Worm (Caenorhabditis elegans) whole organism, L1 larva: ENCODE results near the gene C46E10.8.

Source experiments
- C16A3.4 ChIP-seq: fragments of 150-350 bp; optimal IDR thresholded peaks from 2 replicates; lab custom pipeline; 2014; ENCODE audit warnings: missing biosample characterization, missing genetic modification characterization
- aly-2 ChIP-seq: fragments of 150-350 bp; optimal IDR thresholded peaks from 2 replicates; lab custom pipeline; 2014; ENCODE audit warnings: missing biosample characterization, missing genetic modification characterization
- ceh-8 ChIP-seq: fragments of 200-800 bp; sonication (Bioruptor generic); optimal IDR thresholded peaks from 2 replicates; lab custom pipeline; 2018; ENCODE audit warnings: mild to moderate bottlenecking, missing genetic modification characterization, moderate library complexity, missing compliant biosample characterization
- ceh-82 ChIP-seq, 3 experiments: fragments of 150-350 bp in 1 of 3; sonication (generic microtip) in 2 of 3; optimal IDR thresholded peaks; 2 replicates each; lab custom pipeline; 2014 to 2017; ENCODE audit warnings: missing biosample characterization in 3 of 3, missing genetic modification characterization in 3 of 3
- egl-27 ChIP-seq, 2 experiments: fragments of 150-350 bp in 1 of 2; sonication (generic microtip); optimal IDR thresholded peaks; 3 replicates each; lab custom pipeline; 2017 to 2018; ENCODE audit warnings: missing biosample characterization in 2 of 2, missing genetic modification characterization in 2 of 2, missing genetic modification reagents in 2 of 2
- grh-1 ChIP-seq: fragments of 200-800 bp; sonication (Bioruptor generic); IDR thresholded peaks from 2 replicates; pipeline ENCODE4 v1.3.6; 2022; ENCODE audit warnings: missing genetic modification reagents, missing genetic modification characterization, missing compliant biosample characterization
- lin-35 ChIP-seq, 2 experiments: fragments of 150-350 bp; optimal IDR thresholded peaks; 2 replicates each; lab custom pipeline; 2014; ENCODE audit warnings: missing biosample characterization in 2 of 2, missing genetic modification characterization in 2 of 2, missing genetic modification reagents in 2 of 2
- mab-9 ChIP-seq: fragments of 200-800 bp; sonication (Bioruptor generic); IDR thresholded peaks from 2 replicates; pipeline ENCODE4 v1.3.6; 2022; ENCODE audit warnings: missing genetic modification reagents, missing genetic modification characterization, missing compliant biosample characterization
- mef-2 ChIP-seq: fragments of 150-350 bp; optimal IDR thresholded peaks from 2 replicates; lab custom pipeline; 2014; ENCODE audit warnings: missing biosample characterization, missing genetic modification characterization
- nhr-77 ChIP-seq: fragments of 150-350 bp; optimal IDR thresholded peaks from 2 replicates; lab custom pipeline; 2014; ENCODE audit warnings: missing biosample characterization, missing genetic modification characterization

DNA sequence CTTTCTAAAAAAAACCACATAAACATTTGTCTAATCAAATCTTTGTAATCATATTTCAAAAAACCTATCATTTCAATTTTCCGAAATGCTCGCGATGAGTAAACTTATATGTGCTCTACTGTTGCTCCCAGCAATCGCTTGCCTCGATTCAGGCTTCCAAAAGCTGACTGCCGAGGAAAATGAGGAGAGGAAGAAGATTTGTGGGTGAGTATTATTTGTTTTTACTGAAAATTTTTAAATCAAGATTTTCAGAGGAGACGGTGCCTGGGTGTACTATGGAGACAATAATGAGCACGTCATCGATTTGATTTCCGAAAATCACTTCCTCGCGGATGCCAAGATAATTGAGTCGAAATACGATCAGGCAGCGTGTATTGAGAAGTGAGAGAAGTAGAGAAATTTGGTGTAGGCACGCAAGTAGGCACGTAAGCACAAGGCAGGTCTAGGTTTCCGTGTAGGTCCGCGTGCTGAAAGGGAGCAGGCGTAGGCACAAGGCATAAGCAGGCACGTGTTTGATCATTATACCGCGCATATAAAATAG lies 3.7 kb downstream of the C46E10.8 start, which contains the start of gene C46E10.1:
- no peak for TF ChIP-seq mab-9
- TF ChIP-seq nhr-77 (tag; lab: Kevin White, UChicago): no peak
- no peak for TF ChIP-seq ceh-8
- TF ChIP-seq aly-2 (tag; lab: Kevin White, UChicago): no peak
- no peak for TF ChIP-seq grh-1 (GFP tag; lab: Robert Waterston, UW)
- no peak for TF ChIP-seq ceh-82 (tag; optimal IDR thresholded peaks at IDR 0.05; lab: Kevin White, UChicago)
- TF ChIP-seq mef-2 (tag; lab: Kevin White, UChicago): no peak
- TF ChIP-seq C16A3.4 (tag; lab: Kevin White, UChicago): no peak
- TF ChIP-seq egl-27 (tag; optimal IDR thresholded peaks at IDR 0.05; lab: Kevin White, UChicago): no peak
- TF ChIP-seq lin-35 (GFP tag; optimal IDR thresholded peaks at IDR 0.05; lab: Kevin White, UChicago): no peak
